Worm (Caenorhabditis elegans): ENCODE data around the gene ceh-81.

Gene ceh-81

DNA sequence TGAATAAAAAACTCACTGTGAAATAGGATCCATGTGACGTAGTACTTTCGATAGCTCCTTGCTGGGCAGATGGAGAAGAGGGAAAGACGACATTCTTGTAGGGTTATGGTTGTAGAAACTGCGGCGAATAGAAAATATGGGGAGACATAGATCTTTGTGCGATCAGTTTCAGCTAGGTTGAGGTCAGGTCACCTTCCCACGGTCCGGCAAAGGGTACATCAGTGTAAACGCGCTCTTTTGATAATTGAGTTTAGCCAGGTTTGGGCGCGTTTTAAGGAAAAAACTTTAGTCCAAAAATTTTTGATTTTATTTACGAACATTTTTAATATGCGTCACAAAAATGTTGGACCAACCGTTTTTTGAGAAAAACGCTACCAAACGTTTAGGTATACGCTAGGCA lies 25.9 kb downstream of the ceh-81 start, which contains the start of gene F36H5.17:
TSS of gene F36H5.17 (minus strand) at position 101 of the 400 bp plus-strand sequence.
- TF ChIP-seq aptf-3 (GFP tag; IDR thresholded peaks at IDR 0.05): no peak

ce11 chrII:1756582-1756981 lies 26.4 kb downstream of the ceh-81 start, which contains the start of gene fbxb-53:
TSS of gene fbxb-53 (plus strand) at chrII:1756882.
- TF ChIP-seq nhr-80 (tag; optimal IDR thresholded peaks at IDR 0.05) (no peak), F57C9.4 (tag; optimal IDR thresholded peaks at IDR 0.05) (no peak), unc-130 (GFP tag; optimal IDR thresholded peaks at IDR 0.05) (no peak), ceh-58 (GFP tag; IDR thresholded peaks at IDR 0.05) (no peak), F57A8.1 (GFP tag; optimal IDR thresholded peaks at IDR 0.05) (no peak), B0019.2 (GFP tag; conservative IDR thresholded peaks at IDR 0.05) (no peak)

DNA sequence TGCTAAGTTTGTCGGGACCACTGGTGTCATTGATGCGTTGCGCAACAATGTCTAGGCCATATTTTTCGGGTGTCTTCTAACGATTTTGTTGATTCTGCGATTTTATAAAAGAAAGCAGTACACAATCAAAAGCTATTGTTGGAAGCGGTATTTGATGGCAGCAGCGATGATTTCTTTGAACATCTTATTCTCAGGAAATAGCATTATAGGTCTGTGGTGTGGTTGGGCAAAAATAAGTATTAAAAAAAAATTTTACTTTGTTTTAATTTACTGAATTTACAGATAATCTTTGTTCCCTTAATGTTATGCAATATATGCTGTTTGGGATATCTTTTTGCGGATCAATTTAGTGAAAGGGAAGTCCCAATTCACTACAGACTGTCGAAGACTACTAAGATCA lies 26.8 kb downstream of the ceh-81 start, which contains the start of gene F36H5.10:
TSS of gene F36H5.10 (plus strand) at position 301 of the 400 bp plus-strand sequence.
- TF ChIP-seq sdz-38 (tag; optimal IDR thresholded peaks at IDR 0.05): no peak
- no peak for TF ChIP-seq ztf-26 (tag; optimal IDR thresholded peaks at IDR 0.05)
- no peak for TF ChIP-seq ceh-100 (GFP tag; IDR thresholded peaks at IDR 0.05)
- TF ChIP-seq ztf-22 (GFP tag; optimal IDR thresholded peaks at IDR 0.05): no peak
- no peak for TF ChIP-seq ceh-79 (tag; optimal IDR thresholded peaks at IDR 0.05)
- TF ChIP-seq ets-4 (GFP tag; optimal IDR thresholded peaks at IDR 0.05): no peak
- no peak for TF ChIP-seq Y79H2A.3 (GFP tag; conservative IDR thresholded peaks at IDR 0.05)
- TF ChIP-seq unc-130 (GFP tag; optimal IDR thresholded peaks at IDR 0.05): no peak
- no peak for TF ChIP-seq F39B2.1 (GFP tag; IDR thresholded peaks at IDR 0.05)

DNA sequence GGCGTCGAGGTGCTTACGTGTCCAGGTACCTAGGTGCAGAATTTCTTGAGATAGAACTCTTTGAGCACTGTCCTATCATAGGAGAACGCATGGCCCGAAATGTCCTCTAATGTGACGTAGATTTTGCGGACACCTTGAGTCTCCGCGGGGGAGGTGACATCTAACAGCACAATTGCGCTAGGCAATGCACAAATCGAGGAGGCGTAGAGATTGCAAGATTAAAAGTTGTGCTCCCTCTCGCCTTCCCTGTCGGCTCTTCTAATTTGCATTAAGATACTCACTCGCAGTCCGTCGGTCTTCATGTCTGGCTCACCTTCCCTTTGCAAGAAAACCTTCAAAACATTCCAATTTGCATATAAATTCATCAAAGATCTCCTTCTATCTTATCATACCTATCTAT lies 29.4 kb downstream of the ceh-81 start, which contains the start of gene F36H5.18:
TSS of gene F36H5.18 (plus strand) at position 301 of the 400 bp plus-strand sequence.
- TF ChIP-seq nhr-90 (tag; optimal IDR thresholded peaks at IDR 0.05): no peak
- no peak for TF ChIP-seq lsy-27 (tag; optimal IDR thresholded peaks at IDR 0.05; ENCODE audit: borderline replicate concordance, insufficient read depth)
- TF ChIP-seq aptf-3 (GFP tag; IDR thresholded peaks at IDR 0.05): no peak
- TF ChIP-seq ztf-26 (tag; optimal IDR thresholded peaks at IDR 0.05): no peak
- TF ChIP-seq egl-44 (GFP tag; IDR thresholded peaks at IDR 0.05): no peak
- no peak for TF ChIP-seq lir-1 (GFP tag; conservative IDR thresholded peaks at IDR 0.05)
- TF ChIP-seq ztf-3 (GFP tag; optimal IDR thresholded peaks at IDR 0.05): no peak
- TF ChIP-seq lin-26 (GFP tag; IDR thresholded peaks at IDR 0.05): no peak
- TF ChIP-seq C17E4.6 (GFP tag; IDR thresholded peaks at IDR 0.05): no peak
- no peak for TF ChIP-seq lin-54 (GFP tag; optimal IDR thresholded peaks at IDR 0.05)
- no peak for TF ChIP-seq ceh-40 (GFP tag; IDR thresholded peaks at IDR 0.05)
- no peak for TF ChIP-seq ccch-3 (GFP tag; optimal IDR thresholded peaks at IDR 0.05)
- no peak for TF ChIP-seq rec-8 (tag; optimal IDR thresholded peaks at IDR 0.05)
- no peak for TF ChIP-seq dox-1 (GFP tag; IDR thresholded peaks at IDR 0.05)
- no peak for TF ChIP-seq attf-6 (GFP tag; IDR thresholded peaks at IDR 0.05)
- TF ChIP-seq snpc-1.3 (tag; optimal IDR thresholded peaks at IDR 0.05; ENCODE audit: insufficient read depth): no peak

DNA sequence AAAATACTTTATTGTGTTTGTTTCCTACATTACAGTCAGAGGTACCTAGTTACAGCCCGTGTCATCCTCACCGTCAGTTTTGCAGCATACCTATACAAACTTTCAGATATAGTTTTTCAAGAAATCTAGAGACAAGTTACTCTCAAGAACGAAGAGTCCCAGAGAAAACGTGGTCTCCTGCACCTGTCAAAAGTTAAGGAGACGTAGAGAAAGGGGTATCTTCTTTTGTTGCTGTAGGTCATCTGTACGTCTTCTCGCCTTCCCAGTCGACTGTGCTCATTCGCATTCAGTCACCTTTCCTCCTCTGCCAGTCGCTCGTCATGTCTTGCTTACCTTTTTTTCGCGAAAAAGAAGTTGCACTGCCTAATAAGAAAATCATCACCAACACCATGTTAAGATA lies 31.4 kb downstream of the ceh-81 start, which contains the start of gene F36H5.4:
TSS of gene F36H5.4 (plus strand) at position 301 of the 400 bp plus-strand sequence.
- TF ChIP-seq gei-17 (GFP tag; optimal IDR thresholded peaks at IDR 0.05) (no peak), Y67H2A.10 (GFP tag; conservative IDR thresholded peaks at IDR 0.05) (no peak), Y53F4B.3 (GFP tag; IDR thresholded peaks at IDR 0.05) (no peak), B0019.2 (GFP tag; conservative IDR thresholded peaks at IDR 0.05) (no peak), sptf-2 (GFP tag; optimal IDR thresholded peaks at IDR 0.05) (no peak), fkh-3 (tag; optimal IDR thresholded peaks at IDR 0.05) (no peak), attf-6 (GFP tag; IDR thresholded peaks at IDR 0.05) (no peak)
